Worm (Caenorhabditis elegans): ENCODE measurements around the gene drd-10.

Gene drd-10

ce11 chrV:7022981-7023380 lies 15.6 kb downstream of the drd-10 start:
- no peak for TF ChIP-seq ceh-9 (tag; optimal IDR thresholded peaks at IDR 0.05)
- TF ChIP-seq ZK546.5 (tag; optimal IDR thresholded peaks at IDR 0.05): no peak
- no peak for TF ChIP-seq pha-4 (tag; optimal IDR thresholded peaks at IDR 0.05)
- no peak for TF ChIP-seq egl-5 (tag; optimal IDR thresholded peaks at IDR 0.05)
- TF ChIP-seq lin-39 (tag; optimal IDR thresholded peaks at IDR 0.05): no peak
- no peak for TF ChIP-seq tbx-2 (tag; optimal IDR thresholded peaks at IDR 0.05)
- no peak for TF ChIP-seq fkh-10 (GFP tag; optimal IDR thresholded peaks at IDR 0.05)
- TF ChIP-seq nhr-43 (tag; optimal IDR thresholded peaks at IDR 0.05; ENCODE audit: poor library complexity, severe bottlenecking): no peak
- no peak for TF ChIP-seq elt-1 (tag; optimal IDR thresholded peaks at IDR 0.05)
- TF ChIP-seq egl-27 (tag; optimal IDR thresholded peaks at IDR 0.05): no peak
- no peak for TF ChIP-seq nhr-23 (tag; optimal IDR thresholded peaks at IDR 0.05)
- TF ChIP-seq skn-1 (tag; optimal IDR thresholded peaks at IDR 0.05): no peak
- TF ChIP-seq sea-2 (GFP tag; optimal IDR thresholded peaks at IDR 0.05): no peak
- no peak for TF ChIP-seq jun-1 (tag; optimal IDR thresholded peaks at IDR 0.05)
- no peak for TF ChIP-seq mdl-1 (tag; optimal IDR thresholded peaks at IDR 0.05)
- no peak for TF ChIP-seq nhr-25 (tag; optimal IDR thresholded peaks at IDR 0.05)
- no peak for TF ChIP-seq pqm-1 (tag; optimal IDR thresholded peaks at IDR 0.05)
- no peak for TF ChIP-seq elt-3 (tag; optimal IDR thresholded peaks at IDR 0.05)
- TF ChIP-seq hmg-11 (tag; optimal IDR thresholded peaks at IDR 0.05): no peak
- no peak for TF ChIP-seq fos-1 (tag; optimal IDR thresholded peaks at IDR 0.05)

ce11 chrV:7027055-7027454 lies 19.6 kb downstream of the drd-10 start, which contains the start of gene F20A1.6:
TSS of gene F20A1.6 (minus strand) at chrV:7027155.
- TF ChIP-seq nhr-11 (tag; optimal IDR thresholded peaks at IDR 0.05): no peak
- TF ChIP-seq nhr-76 (tag; optimal IDR thresholded peaks at IDR 0.05): no peak
- no peak for TF ChIP-seq ceh-82 (tag; optimal IDR thresholded peaks at IDR 0.05)
- no peak for TF ChIP-seq lin-15B (tag; optimal IDR thresholded peaks at IDR 0.05)
- TF ChIP-seq nhr-25 (tag; optimal IDR thresholded peaks at IDR 0.05): no peak
- TF ChIP-seq skn-1 (tag; optimal IDR thresholded peaks at IDR 0.05): no peak
- no peak for TF ChIP-seq nhr-12 (tag; optimal IDR thresholded peaks at IDR 0.05)
- TF ChIP-seq nhr-23 (tag; optimal IDR thresholded peaks at IDR 0.05): no peak
- TF ChIP-seq elt-1 (tag; optimal IDR thresholded peaks at IDR 0.05): no peak
- TF ChIP-seq hmg-11 (tag; optimal IDR thresholded peaks at IDR 0.05): no peak
- TF ChIP-seq egl-5 (tag; optimal IDR thresholded peaks at IDR 0.05): no peak
- TF ChIP-seq nhr-67 (tag; optimal IDR thresholded peaks at IDR 0.05): no peak
- no peak for TF ChIP-seq ceh-28 (tag; optimal IDR thresholded peaks at IDR 0.05)

ce11 chrV:7036475-7036874 lies 29.1 kb downstream of the drd-10 start, which contains the start of gene twk-11:
TSS of gene twk-11 (minus strand) at chrV:7036575.
- TF ChIP-seq unc-62 (GFP tag; optimal IDR thresholded peaks at IDR 0.05): no peak
- no peak for TF ChIP-seq nfya-1 (tag; optimal IDR thresholded peaks at IDR 0.05; ENCODE audit: insufficient read depth)
- no peak for TF ChIP-seq nhr-77 (tag; optimal IDR thresholded peaks at IDR 0.05)
- no peak for TF ChIP-seq nhr-12 (tag; optimal IDR thresholded peaks at IDR 0.05)
- no peak for TF ChIP-seq nhr-43 (tag; optimal IDR thresholded peaks at IDR 0.05; ENCODE audit: poor library complexity, severe bottlenecking)

ce11 chrV:7046005-7046404 lies 38.6 kb downstream of the drd-10 start, which contains the start of gene F20A1.2:
TSS of gene F20A1.2 (plus strand) at chrV:7046305.
- no peak for TF ChIP-seq ceh-16 (tag; optimal IDR thresholded peaks at IDR 0.05)
- TF ChIP-seq nhr-77 (tag; optimal IDR thresholded peaks at IDR 0.05): no peak
- TF ChIP-seq fos-1 (tag; optimal IDR thresholded peaks at IDR 0.05): no peak
- TF ChIP-seq egl-5 (tag; optimal IDR thresholded peaks at IDR 0.05): no peak
- no peak for TF ChIP-seq jun-1 (tag; optimal IDR thresholded peaks at IDR 0.05)
- TF ChIP-seq aly-2 (tag; optimal IDR thresholded peaks at IDR 0.05): no peak
- no peak for TF ChIP-seq nhr-43 (tag; optimal IDR thresholded peaks at IDR 0.05; ENCODE audit: poor library complexity, severe bottlenecking)
- no peak for TF ChIP-seq elt-1 (tag; optimal IDR thresholded peaks at IDR 0.05)
- no peak for TF ChIP-seq R02D3.7 (tag; optimal IDR thresholded peaks at IDR 0.05)
- no peak for TF ChIP-seq nhr-237 (tag; optimal IDR thresholded peaks at IDR 0.05)
- no peak for TF ChIP-seq unc-39 (tag; optimal IDR thresholded peaks at IDR 0.05)
- no peak for TF ChIP-seq elt-3 (tag; optimal IDR thresholded peaks at IDR 0.05)
- TF ChIP-seq skn-1 (tag; optimal IDR thresholded peaks at IDR 0.05): no peak

ce11 chrV:7047512-7047911 lies 40.1 kb downstream of the drd-10 start, which contains the start of gene F20A1.8:
TSS of gene F20A1.8 (minus strand) at chrV:7047612.
- TF ChIP-seq nhr-23 (tag; optimal IDR thresholded peaks at IDR 0.05) (no peak), pqm-1 (tag; optimal IDR thresholded peaks at IDR 0.05) (no peak), elt-3 (tag; optimal IDR thresholded peaks at IDR 0.05) (no peak), R02D3.7 (tag; optimal IDR thresholded peaks at IDR 0.05) (no peak), nhr-237 (tag; optimal IDR thresholded peaks at IDR 0.05) (no peak), egl-5 (tag; optimal IDR thresholded peaks at IDR 0.05) (no peak), egl-27 (tag; optimal IDR thresholded peaks at IDR 0.05) (no peak), elt-1 (tag; optimal IDR thresholded peaks at IDR 0.05) (no peak), daf-12 (tag; optimal IDR thresholded peaks at IDR 0.05) (no peak), eor-1 (tag; optimal IDR thresholded peaks at IDR 0.05) (no peak), nhr-25 (tag; optimal IDR thresholded peaks at IDR 0.05) (no peak), ama-1 (optimal IDR thresholded peaks at IDR 0.05) (no peak), mml-1 (tag; optimal IDR thresholded peaks at IDR 0.05) (no peak), aly-2 (tag; optimal IDR thresholded peaks at IDR 0.05) (no peak), ztf-11 (tag; optimal IDR thresholded peaks at IDR 0.05) (no peak), fos-1 (tag; optimal IDR thresholded peaks at IDR 0.05) (no peak), ZK546.5 (tag; optimal IDR thresholded peaks at IDR 0.05) (no peak), nhr-12 (tag; optimal IDR thresholded peaks at IDR 0.05) (no peak), elt-2 (tag; optimal IDR thresholded peaks at IDR 0.05) (no peak), ztf-4 (tag; optimal IDR thresholded peaks at IDR 0.05) (no peak)

Data from whole organism, L3 larva.